Fruit fly (Drosophila melanogaster) S2 (cell line): Measurements from ENCODE around the gene CG16995.

Experiments
- CG8478 ChIP-seq: fragments of >200 bp; optimal IDR thresholded peaks from 2 replicates; lab custom pipeline; 2018
- CTCF ChIP-seq, 2 experiments: fragments of >200 bp; optimal IDR thresholded peaks; 2 replicates each; lab custom pipeline; 2018

dm6 chr2L:2287807-2288206, 19.9 kb upstream of the CG16995 start, which contains the start of gene CG42658:
- no peak for TF ChIP-seq CG8478 (lab: Kevin White, UChicago)
- TF ChIP-seq CTCF (optimal IDR thresholded peaks at IDR 0.05; lab: Kevin White, UChicago), result no peak
